Worm (Caenorhabditis elegans) whole organism, L4 larva: Measurements from ENCODE around the gene F19B10.5.

Experiments used
- R02D3.7 ChIP-seq: fragments of 150-350 bp; sonication (generic microtip); optimal IDR thresholded peaks from 3 replicates; lab custom pipeline; 2014; ENCODE audit warnings: missing biosample characterization, missing genetic modification characterization
- ZK546.5 ChIP-seq, 2 experiments: sonication (generic microtip); optimal IDR thresholded peaks; 2 replicates each; lab custom pipeline; 2017; ENCODE audit warnings: missing biosample characterization in 2 of 2, missing genetic modification characterization in 2 of 2
- gei-8 ChIP-seq: fragments of 200-800 bp; sonication (Bioruptor generic); optimal IDR thresholded peaks from 2 replicates; lab custom pipeline; 2018; ENCODE audit warnings: mild to moderate bottlenecking, missing genetic modification characterization, missing compliant biosample characterization
- lin-13 ChIP-seq: fragments of 150-350 bp; optimal IDR thresholded peaks from 2 replicates; lab custom pipeline; 2014; ENCODE audit warnings: missing biosample characterization, missing genetic modification reagents, missing genetic modification characterization
- lsy-2 ChIP-seq, 2 experiments: fragments of 150-350 bp in 1 of 2; sonication (generic microtip) in 1 of 2; optimal IDR thresholded peaks; 2 replicates each; lab custom pipeline; 2014 to 2017; ENCODE audit warnings: missing biosample characterization in 2 of 2, missing genetic modification characterization in 2 of 2
- nhr-10 ChIP-seq: fragments of 150-350 bp; optimal IDR thresholded peaks from 2 replicates; lab custom pipeline; 2014; ENCODE audit warnings: missing biosample characterization, missing genetic modification characterization
- nhr-237 ChIP-seq: sonication (generic microtip); optimal IDR thresholded peaks from 2 replicates; lab custom pipeline; 2017; ENCODE audit warnings: missing biosample characterization, missing genetic modification characterization
- nhr-6 ChIP-seq: fragments of 150-350 bp; optimal IDR thresholded peaks from 2 replicates; lab custom pipeline; 2014; ENCODE audit warnings: missing biosample characterization, missing genetic modification characterization
- skn-1 ChIP-seq: fragments of 150-350 bp; optimal IDR thresholded peaks from 2 replicates; lab custom pipeline; 2014; ENCODE audit warnings: missing biosample characterization, missing genetic modification characterization
- unc-62 ChIP-seq, 3 experiments: fragments of 150-350 bp in 1 of 3; sonication (generic microtip); optimal IDR thresholded peaks in 2 of 3; peaks in 1 of 3; 1 replicate in 1 of 3; 2 replicates in 2 of 3; lab custom pipeline; 2014 to 2017; ENCODE audit warnings: missing biosample characterization in 3 of 3, missing genetic modification characterization in 3 of 3, missing genetic modification reagents in 3 of 3, missing genotype in 1 of 3

DNA sequence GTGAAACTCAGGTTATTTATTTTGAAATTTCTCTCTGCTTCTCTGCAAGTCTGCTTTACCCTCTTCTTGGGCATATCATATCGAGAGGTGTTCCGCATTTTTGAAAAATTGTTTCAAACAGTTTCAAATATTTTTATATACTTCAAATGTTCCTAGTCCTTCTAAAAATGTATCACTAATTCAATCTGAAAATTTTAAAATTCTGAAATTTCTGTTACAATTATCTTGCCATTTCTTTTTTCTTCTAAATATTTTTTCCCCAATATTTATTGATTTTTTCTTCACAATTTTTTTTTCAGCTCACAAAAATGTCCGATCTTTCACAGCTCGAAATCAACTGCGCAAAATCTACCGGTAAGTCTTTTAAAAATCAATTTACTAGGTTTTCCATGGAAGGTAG is 4.3 kb downstream of the F19B10.5 start, which contains the start of gene F19B10.4:
- TF ChIP-seq nhr-237 (tag; lab: Kevin White, UChicago) (no peak), ZK546.5 (tag; optimal IDR thresholded peaks at IDR 0.05; lab: Kevin White, UChicago) (no peak), unc-62 (GFP tag; optimal IDR thresholded peaks at IDR 0.05 in 1 of 2; lab: Kevin White, UChicago) (no peak), unc-62 (tag; optimal IDR thresholded peaks at IDR 0.05; lab: Kevin White, UChicago) (no peak), skn-1 (tag; lab: Kevin White, UChicago) (no peak), R02D3.7 (tag; lab: Kevin White, UChicago) (no peak), nhr-10 (tag; lab: Kevin White, UChicago) (no peak), nhr-6 (tag; lab: Kevin White, UChicago) (no peak), lin-13 (GFP tag; lab: Kevin White, UChicago) (no peak), lsy-2 (tag; optimal IDR thresholded peaks at IDR 0.05; lab: Kevin White, UChicago) (no peak), gei-8 (GFP tag; lab: Kevin White, UChicago) (no peak)
